Worm (Caenorhabditis elegans) whole organism, young adult: ENCODE results near the gene lido-11.

ENCODE experiments used
- D2030.7 ChIP-seq: fragments of 200-800 bp; sonication (Bioruptor generic); IDR thresholded peaks from 2 replicates; pipeline ENCODE4 v1.3.6; 2022; ENCODE audit warnings: missing genetic modification reagents, missing genetic modification characterization, missing compliant biosample characterization
- F22D6.2 ChIP-seq: sonication (generic microtip); optimal IDR thresholded peaks from 2 replicates; lab custom pipeline; 2016; ENCODE audit warnings: mild to moderate bottlenecking, missing genetic modification characterization, missing compliant biosample characterization
- F39B2.1 ChIP-seq: fragments of 200-800 bp; sonication (Bioruptor generic); IDR thresholded peaks from 2 replicates; pipeline ENCODE4 v1.3.6; 2022; ENCODE audit warnings: missing genetic modification reagents, missing genetic modification characterization, missing compliant biosample characterization
- F52B5.7 ChIP-seq: sonication (generic microtip); optimal IDR thresholded peaks from 2 replicates; lab custom pipeline; 2016; ENCODE audit warnings: mild to moderate bottlenecking, missing genetic modification characterization, missing compliant biosample characterization
- F57A8.1 ChIP-seq: fragments of 200-800 bp; sonication (Bioruptor generic); optimal IDR thresholded peaks from 2 replicates; lab custom pipeline; 2018; ENCODE audit warnings: mild to moderate bottlenecking, missing genetic modification characterization, moderate library complexity, missing compliant biosample characterization
- F57C9.4 ChIP-seq: sonication (generic microtip); optimal IDR thresholded peaks from 2 replicates; lab custom pipeline; 2017; ENCODE audit warnings: mild to moderate bottlenecking, missing genetic modification characterization, missing compliant biosample characterization
- K12H6.12 ChIP-seq: fragments of 200-800 bp; sonication (Bioruptor generic); optimal IDR thresholded peaks from 2 replicates; lab custom pipeline; 2018; ENCODE audit warnings: mild to moderate bottlenecking, missing genetic modification characterization, missing compliant biosample characterization
- Y53G8AR.9 ChIP-seq: fragments of 200-800 bp; sonication (Bioruptor generic); conservative IDR thresholded peaks from 2 replicates; pipeline ENCODE4 v1.3.6; 2022; ENCODE audit warnings: missing genetic modification reagents, missing genetic modification characterization, missing compliant biosample characterization
- ama-1 ChIP-seq, 3 experiments: fragments of 150-350 bp in 1 of 3; sonication (generic microtip) in 2 of 3; optimal IDR thresholded peaks; 2 replicates each; lab custom pipeline; 2014 to 2018; ENCODE audit warnings: missing biosample characterization in 2 of 3, missing genetic modification characterization in 2 of 3, missing genetic modification reagents in 2 of 3
- atf-7 ChIP-seq: sonication (generic microtip); optimal IDR thresholded peaks from 2 replicates; lab custom pipeline; 2017; ENCODE audit warnings: mild to moderate bottlenecking, missing genetic modification characterization, missing compliant biosample characterization
- attf-3 ChIP-seq: fragments of 200-800 bp; sonication (Bioruptor generic); conservative IDR thresholded peaks from 2 replicates; pipeline ENCODE4 v1.3.6; 2022; ENCODE audit warnings: missing genetic modification reagents, missing genetic modification characterization, missing compliant biosample characterization
- attf-5 ChIP-seq: fragments of 200-800 bp; sonication (Bioruptor generic); optimal IDR thresholded peaks from 2 replicates; lab custom pipeline; 2018; ENCODE audit warnings: mild to moderate bottlenecking, missing genetic modification characterization, missing compliant biosample characterization
- bed-2 ChIP-seq: fragments of 200-800 bp; sonication (Bioruptor generic); IDR thresholded peaks from 2 replicates; pipeline ENCODE4 v1.3.6; 2022; ENCODE audit warnings: missing genetic modification reagents, missing genetic modification characterization, missing compliant biosample characterization
- ccch-3 ChIP-seq: fragments of 200-800 bp; sonication (Bioruptor generic); optimal IDR thresholded peaks from 2 replicates; lab custom pipeline; 2018; ENCODE audit warnings: mild to moderate bottlenecking, missing genetic modification characterization, missing compliant biosample characterization
- cebp-1 ChIP-seq, 2 experiments: fragments of 200-800 bp in 1 of 2; sonication (Bioruptor generic) in 1 of 2; sonication (generic microtip) in 1 of 2; IDR thresholded peaks in 1 of 2; optimal IDR thresholded peaks in 1 of 2; 2 replicates each; pipeline versions ENCODE4 v1.3.6 to Lab custom; 2017 to 2022; ENCODE audit warnings: missing compliant biosample characterization in 2 of 2, missing genetic modification characterization in 2 of 2, mild to moderate bottlenecking in 1 of 2, missing genetic modification reagents in 1 of 2, moderate library complexity in 1 of 2
- ceh-100 ChIP-seq: fragments of 200-800 bp; sonication (Bioruptor generic); IDR thresholded peaks from 2 replicates; pipeline ENCODE4 v1.3.6; 2022; ENCODE audit warnings: missing genetic modification reagents, missing genetic modification characterization, missing compliant biosample characterization
- ceh-91 ChIP-seq: fragments of 200-800 bp; sonication (Bioruptor generic); IDR thresholded peaks from 2 replicates; pipeline ENCODE4 v1.3.6; 2022; ENCODE audit warnings: missing genetic modification reagents, missing genetic modification characterization, missing compliant biosample characterization
- dox-1 ChIP-seq: fragments of 200-800 bp; sonication (Bioruptor generic); IDR thresholded peaks from 2 replicates; pipeline ENCODE4 v1.3.6; 2022; ENCODE audit warnings: missing genetic modification reagents, missing genetic modification characterization, missing compliant biosample characterization
- efl-1 ChIP-seq: fragments of 150-350 bp; optimal IDR thresholded peaks from 2 replicates; lab custom pipeline; 2014; ENCODE audit warnings: missing biosample characterization, missing genetic modification reagents, missing genetic modification characterization
- egl-18 ChIP-seq: fragments of 200-800 bp; sonication (Bioruptor generic); IDR thresholded peaks from 2 replicates; pipeline ENCODE4 v1.3.6; 2022; ENCODE audit warnings: missing genetic modification reagents, missing genetic modification characterization, missing compliant biosample characterization
- ekl-4 ChIP-seq: fragments of 200-800 bp; sonication (Bioruptor generic); IDR thresholded peaks from 2 replicates; pipeline ENCODE4 v1.3.6; 2022; ENCODE audit warnings: missing genetic modification reagents, missing genetic modification characterization, missing compliant biosample characterization
- ets-4 ChIP-seq: fragments of 200-800 bp; sonication (Bioruptor generic); optimal IDR thresholded peaks from 2 replicates; lab custom pipeline; 2018; ENCODE audit warnings: mild to moderate bottlenecking, missing genetic modification characterization, missing compliant biosample characterization
- gei-17 ChIP-seq: fragments of 200-800 bp; sonication (Bioruptor generic); optimal IDR thresholded peaks from 2 replicates; lab custom pipeline; 2018; ENCODE audit warnings: mild to moderate bottlenecking, missing genetic modification characterization, missing compliant biosample characterization
- him-1 ChIP-seq: sonication (generic microtip); optimal IDR thresholded peaks from 2 replicates; lab custom pipeline; 2016; ENCODE audit warnings: missing genotype, missing genetic modification reagents, missing genetic modification characterization, missing compliant biosample characterization
- hlh-26 ChIP-seq: fragments of 200-800 bp; sonication (Bioruptor generic); conservative IDR thresholded peaks from 2 replicates; pipeline ENCODE4 v1.3.6; 2022; ENCODE audit warnings: missing genetic modification reagents, missing genetic modification characterization, missing compliant biosample characterization
- lag-1 ChIP-seq: fragments of 200-800 bp; sonication (Bioruptor generic); IDR thresholded peaks from 2 replicates; pipeline ENCODE4 v1.3.6; 2022; ENCODE audit warnings: missing genetic modification reagents, missing genetic modification characterization, missing compliant biosample characterization
- let-607 ChIP-seq, 2 experiments: fragments of 200-800 bp in 1 of 2; sonication (Bioruptor generic) in 1 of 2; sonication (generic microtip) in 1 of 2; optimal IDR thresholded peaks; 2 replicates each; lab custom pipeline; 2016 to 2018; ENCODE audit warnings: mild to moderate bottlenecking in 2 of 2, missing compliant biosample characterization in 2 of 2, missing genetic modification characterization in 2 of 2, moderate library complexity in 2 of 2, missing genotype in 1 of 2
- lin-40 ChIP-seq: sonication (generic microtip); optimal IDR thresholded peaks from 2 replicates; lab custom pipeline; 2016; ENCODE audit warnings: missing genetic modification characterization, mild to moderate bottlenecking, missing compliant biosample characterization, missing genotype, missing genetic modification reagents
- madf-3 ChIP-seq: fragments of 200-800 bp; sonication (Bioruptor generic); IDR thresholded peaks from 2 replicates; pipeline ENCODE4 v1.3.6; 2022; ENCODE audit warnings: missing genetic modification reagents, missing genetic modification characterization, missing compliant biosample characterization
- mxl-1 ChIP-seq: sonication (generic microtip); optimal IDR thresholded peaks from 2 replicates; lab custom pipeline; 2016; ENCODE audit warnings: missing genetic modification characterization, missing compliant biosample characterization
- nfya-1 ChIP-seq: sonication (generic microtip); optimal IDR thresholded peaks from 2 replicates; lab custom pipeline; 2017; ENCODE audit warnings: antibody characterized with exemption, missing compliant biosample characterization, missing genetic modification characterization, borderline replicate concordance; ENCODE audit not compliant: insufficient read depth
- nfya-2 ChIP-seq: fragments of 200-800 bp; sonication (Bioruptor generic); IDR thresholded peaks from 2 replicates; pipeline ENCODE4 v1.3.6; 2022; ENCODE audit warnings: missing genetic modification reagents, missing genetic modification characterization, missing compliant biosample characterization
- nfyb-1 ChIP-seq: fragments of 200-800 bp; sonication (Bioruptor generic); IDR thresholded peaks from 2 replicates; pipeline ENCODE4 v1.3.6; 2022; ENCODE audit warnings: missing genetic modification reagents, missing genetic modification characterization, missing compliant biosample characterization
- nhr-179 ChIP-seq: sonication (generic microtip); optimal IDR thresholded peaks from 2 replicates; lab custom pipeline; 2016; ENCODE audit warnings: mild to moderate bottlenecking, missing genetic modification characterization, missing compliant biosample characterization
- nhr-27 ChIP-seq: fragments of 200-800 bp; sonication (Bioruptor generic); optimal IDR thresholded peaks from 2 replicates; lab custom pipeline; 2018; ENCODE audit warnings: mild to moderate bottlenecking, missing genetic modification characterization, moderate library complexity, missing compliant biosample characterization
- rcor-1 ChIP-seq: fragments of 200-800 bp; sonication (Bioruptor generic); IDR thresholded peaks from 2 replicates; pipeline ENCODE4 v1.3.6; 2022; ENCODE audit warnings: missing genetic modification reagents, missing genetic modification characterization, missing compliant biosample characterization
- rpc-1 ChIP-seq, 2 experiments: fragments of 150-350 bp in 1 of 2; sonication (generic microtip) in 1 of 2; optimal IDR thresholded peaks; 2 replicates each; lab custom pipeline; 2014 to 2018; ENCODE audit warnings: missing biosample characterization in 1 of 2, missing genetic modification characterization in 1 of 2, missing genetic modification reagents in 1 of 2, missing genotype in 1 of 2
- snpc-3.4 ChIP-seq: sonication (generic microtip); optimal IDR thresholded peaks from 2 replicates; lab custom pipeline; 2017; ENCODE audit warnings: missing genetic modification characterization, mild to moderate bottlenecking, missing compliant biosample characterization, antibody characterized with exemption, moderate library complexity, missing genotype, missing genetic modification reagents
- snpc-4 ChIP-seq, 5 experiments: fragments of 150-350 bp in 1 of 5; sonication (generic microtip) in 4 of 5; optimal IDR thresholded peaks; 2 replicates each; lab custom pipeline; 2014 to 2018; ENCODE audit warnings: missing genetic modification characterization in 5 of 5, missing biosample characterization in 3 of 5, antibody characterized with exemption in 2 of 5, mild to moderate bottlenecking in 2 of 5, missing compliant biosample characterization in 2 of 5, missing genotype in 2 of 5, moderate library complexity in 2 of 5, missing genetic modification reagents in 1 of 5
- sptf-2 ChIP-seq: fragments of 200-800 bp; sonication (Bioruptor generic); optimal IDR thresholded peaks from 2 replicates; lab custom pipeline; 2018; ENCODE audit warnings: mild to moderate bottlenecking, missing genetic modification characterization, missing compliant biosample characterization
- tbx-9 ChIP-seq: sonication (generic microtip); optimal IDR thresholded peaks from 2 replicates; lab custom pipeline; 2016; ENCODE audit warnings: borderline replicate concordance, missing genetic modification characterization, inconsistent platforms, missing compliant biosample characterization
- unc-130 ChIP-seq: sonication (generic microtip); optimal IDR thresholded peaks from 2 replicates; lab custom pipeline; 2016; ENCODE audit warnings: missing genetic modification reagents, missing genetic modification characterization, missing compliant biosample characterization
- zim-3 ChIP-seq: sonication (generic microtip); optimal IDR thresholded peaks from 2 replicates; lab custom pipeline; 2017; ENCODE audit warnings: mild to moderate bottlenecking, missing genetic modification characterization, moderate library complexity, missing compliant biosample characterization
- ztf-18 ChIP-seq: sonication (generic microtip); optimal IDR thresholded peaks from 2 replicates; lab custom pipeline; 2016; ENCODE audit warnings: missing genotype, mild to moderate bottlenecking, missing genetic modification characterization, missing compliant biosample characterization
- ztf-25 ChIP-seq: fragments of 200-800 bp; sonication (Bioruptor generic); IDR thresholded peaks from 2 replicates; pipeline ENCODE4 v1.3.6; 2022; ENCODE audit warnings: missing genetic modification reagents, missing genetic modification characterization, missing compliant biosample characterization
- ztf-3 ChIP-seq: fragments of 200-800 bp; sonication (Bioruptor generic); optimal IDR thresholded peaks from 2 replicates; lab custom pipeline; 2018; ENCODE audit warnings: mild to moderate bottlenecking, missing genetic modification characterization, missing compliant biosample characterization

Gene lido-11

ce11 chrII:2973940-2974402 lies 29.8 kb upstream of the lido-11 start (continued):
- TF ChIP-seq Y53G8AR.9 (GFP tag; lab: Robert Waterston, UW): peak; percentile 85
- no peak for TF ChIP-seq F57A8.1 (GFP tag; lab: Kevin White, UChicago)
- no peak for TF ChIP-seq snpc-4 (GFP tag; optimal IDR thresholded peaks at IDR 0.05; lab: Kevin White, UChicago)
- TF ChIP-seq snpc-4 (tag; optimal IDR thresholded peaks at IDR 0.05; lab: Kevin White, UChicago): peak in 2 of 4 experiments; percentile 22 to 54
- TF ChIP-seq F39B2.1: no peak
- TF ChIP-seq hlh-26 (GFP tag; lab: Robert Waterston, UW): no peak
- TF ChIP-seq madf-3 (GFP tag; lab: Robert Waterston, UW): peak; percentile 83; the same call in 1 of the 2 replicates
- TF ChIP-seq rcor-1 (GFP tag; lab: Robert Waterston, UW): peak; percentile 62; the same call in 1 of the 2 replicates
- TF ChIP-seq K12H6.12 (tag; lab: Kevin White, UChicago): peak; percentile 93
- TF ChIP-seq ets-4 (GFP tag; lab: Kevin White, UChicago): peak; percentile 43
- peak; percentile 98 for TF ChIP-seq atf-7 (tag; lab: Kevin White, UChicago)
- TF ChIP-seq attf-3 (GFP tag; lab: Robert Waterston, UW): 0 out of 2 replicates have a peak, but pooled peaks have one; percentile 30
- no peak for TF ChIP-seq ama-1 (optimal IDR thresholded peaks at IDR 0.05; lab: Kevin White, UChicago)
- TF ChIP-seq ama-1 (GFP tag; optimal IDR thresholded peaks at IDR 0.05; lab: Kevin White, UChicago): no peak
- TF ChIP-seq bed-2 (GFP tag; lab: Robert Waterston, UW): 0 out of 2 replicates have a peak, but pooled peaks have one; percentile 42
- TF ChIP-seq rpc-1 (optimal IDR thresholded peaks at IDR 0.05; lab: Kevin White, UChicago): no peak
- TF ChIP-seq rpc-1 (tag; optimal IDR thresholded peaks at IDR 0.05; lab: Kevin White, UChicago): no peak
- TF ChIP-seq ceh-91 (GFP tag; lab: Robert Waterston, UW): no peak
- TF ChIP-seq zim-3 (tag; lab: Kevin White, UChicago): peak; percentile 54
- TF ChIP-seq dox-1: peak; percentile 91
- TF ChIP-seq nhr-179 (tag; lab: Kevin White, UChicago): no peak
- no peak for TF ChIP-seq D2030.7 (GFP tag; lab: Robert Waterston, UW)
- no peak for TF ChIP-seq him-1 (tag; lab: Kevin White, UChicago)
- TF ChIP-seq snpc-3.4 (tag; lab: Kevin White, UChicago): no peak
- TF ChIP-seq ztf-25: no peak
- TF ChIP-seq cebp-1 (GFP tag; IDR thresholded peaks at IDR 0.05; lab: Robert Waterston, UW): peak; percentile 64; the same call in 1 of the 2 replicates
- TF ChIP-seq cebp-1 (tag; optimal IDR thresholded peaks at IDR 0.05; lab: Kevin White, UChicago): peak; percentile 92
- TF ChIP-seq ztf-3 (GFP tag; lab: Kevin White, UChicago): peak; percentile 88
- peak; percentile 46 for TF ChIP-seq F22D6.2 (tag; lab: Kevin White, UChicago)
- peak; percentile 94 for TF ChIP-seq ekl-4
- peak; percentile 86 for TF ChIP-seq ceh-100 (GFP tag; lab: Robert Waterston, UW)
- TF ChIP-seq lag-1 (GFP tag; lab: Robert Waterston, UW): peak; percentile 87
- TF ChIP-seq nfya-2: no peak
- TF ChIP-seq lin-40 (tag; lab: Kevin White, UChicago): peak; percentile 92
- peak; percentile 4 for TF ChIP-seq sptf-2 (GFP tag; lab: Kevin White, UChicago)
- no peak for TF ChIP-seq mxl-1 (tag; lab: Kevin White, UChicago)
- TF ChIP-seq nhr-27 (tag; lab: Kevin White, UChicago): no peak
- TF ChIP-seq F57C9.4 (tag; lab: Kevin White, UChicago): peak; percentile 73
- TF ChIP-seq ccch-3 (GFP tag; lab: Kevin White, UChicago): no peak
- peak; percentile 74 for TF ChIP-seq attf-5 (GFP tag; lab: Kevin White, UChicago)
- TF ChIP-seq ztf-18 (tag; lab: Kevin White, UChicago): no peak
- TF ChIP-seq egl-18 (GFP tag; lab: Robert Waterston, UW): peak; percentile 91
- TF ChIP-seq nfyb-1: peak; percentile 97
- TF ChIP-seq tbx-9: no peak
- TF ChIP-seq gei-17 (GFP tag; lab: Kevin White, UChicago): peak; percentile 85
- no peak for TF ChIP-seq unc-130 (GFP tag; lab: Kevin White, UChicago)
- TF ChIP-seq efl-1 (GFP tag; lab: Kevin White, UChicago): no peak
- peak; percentile 81 for TF ChIP-seq F52B5.7 (tag; lab: Kevin White, UChicago)
- no peak for TF ChIP-seq nfya-1
- TF ChIP-seq let-607 (tag; optimal IDR thresholded peaks at IDR 0.05; lab: Kevin White, UChicago): peak in 1 of 2 experiments; percentile 9
